Worm (Caenorhabditis elegans) whole organism, L1 larva: ENCODE data around the gene nep-9.

Experiments used
- C16A3.4 ChIP-seq: fragments of 150-350 bp; optimal IDR thresholded peaks from 2 replicates; lab custom pipeline; 2014; ENCODE audit warnings: missing biosample characterization, missing genetic modification characterization
- C34B4.2 ChIP-seq: sonication (generic microtip); optimal IDR thresholded peaks from 2 replicates; lab custom pipeline; 2017; ENCODE audit warnings: mild to moderate bottlenecking, missing genetic modification characterization, missing compliant biosample characterization
- aha-1 ChIP-seq: fragments of 150-350 bp; optimal IDR thresholded peaks from 2 replicates; lab custom pipeline; 2014; ENCODE audit warnings: missing biosample characterization, missing genetic modification characterization
- alr-1 ChIP-seq: fragments of 200-800 bp; sonication (Bioruptor generic); optimal IDR thresholded peaks from 2 replicates; lab custom pipeline; 2018; ENCODE audit warnings: borderline replicate concordance, mild to moderate bottlenecking, missing genetic modification characterization, missing compliant biosample characterization
- aly-2 ChIP-seq: fragments of 150-350 bp; optimal IDR thresholded peaks from 2 replicates; lab custom pipeline; 2014; ENCODE audit warnings: missing biosample characterization, missing genetic modification characterization
- blmp-1 ChIP-seq: fragments of 150-350 bp; optimal IDR thresholded peaks from 2 replicates; lab custom pipeline; 2014; ENCODE audit warnings: missing biosample characterization, missing genetic modification characterization
- ceh-8 ChIP-seq: fragments of 200-800 bp; sonication (Bioruptor generic); optimal IDR thresholded peaks from 2 replicates; lab custom pipeline; 2018; ENCODE audit warnings: mild to moderate bottlenecking, missing genetic modification characterization, moderate library complexity, missing compliant biosample characterization
- ceh-88 ChIP-seq: fragments of 200-800 bp; sonication (Bioruptor generic); IDR thresholded peaks from 2 replicates; pipeline ENCODE4 v1.3.6; 2022; ENCODE audit warnings: missing genetic modification characterization, missing compliant biosample characterization
- ces-1 ChIP-seq: fragments of 150-350 bp; optimal IDR thresholded peaks from 2 replicates; lab custom pipeline; 2014; ENCODE audit warnings: missing biosample characterization, missing genetic modification reagents, missing genetic modification characterization
- dpl-1 ChIP-seq, 3 experiments: fragments of 150-350 bp in 2 of 3; sonication (generic microtip) in 1 of 3; optimal IDR thresholded peaks; 2 replicates each; lab custom pipeline; 2014 to 2017; ENCODE audit warnings: missing biosample characterization in 3 of 3, missing genetic modification characterization in 3 of 3, missing genetic modification reagents in 3 of 3
- efl-1 ChIP-seq, 4 experiments: fragments of 150-350 bp; optimal IDR thresholded peaks in 3 of 4; peaks in 1 of 4; 1 replicate in 1 of 4; 2 replicates in 3 of 4; lab custom pipeline; 2014; ENCODE audit warnings: missing biosample characterization in 2 of 4, missing genetic modification characterization in 2 of 4, missing genetic modification reagents in 2 of 4
- elt-2 ChIP-seq: sonication (generic microtip); optimal IDR thresholded peaks from 2 replicates; lab custom pipeline; 2016; ENCODE audit warnings: missing genetic modification characterization, mild to moderate bottlenecking, inconsistent platforms, missing compliant biosample characterization, missing genetic modification reagents
- elt-3 ChIP-seq, 6 experiments: fragments of 150-350 bp in 1 of 6; sonication (generic microtip); optimal IDR thresholded peaks; 2 replicates each; lab custom pipeline; 2017 to 2018; ENCODE audit warnings: missing biosample characterization in 6 of 6, missing genetic modification characterization in 6 of 6, inconsistent platforms in 1 of 6
- hlh-4 ChIP-seq: sonication (generic microtip); optimal IDR thresholded peaks from 2 replicates; lab custom pipeline; 2016; ENCODE audit warnings: mild to moderate bottlenecking, missing genetic modification characterization, missing compliant biosample characterization
- hpl-2 ChIP-seq: fragments of 150-350 bp; optimal IDR thresholded peaks from 2 replicates; lab custom pipeline; 2014; ENCODE audit warnings: missing biosample characterization, missing genetic modification reagents, missing genetic modification characterization
- lin-13 ChIP-seq: fragments of 150-350 bp; optimal IDR thresholded peaks from 2 replicates; lab custom pipeline; 2014; ENCODE audit warnings: missing biosample characterization, missing genetic modification reagents, missing genetic modification characterization
- lin-14 ChIP-seq: fragments of 200-800 bp; sonication (Bioruptor generic); optimal IDR thresholded peaks from 2 replicates; lab custom pipeline; 2018; ENCODE audit warnings: mild to moderate bottlenecking, missing genetic modification characterization, moderate library complexity, missing compliant biosample characterization
- lin-15B ChIP-seq: fragments of 150-350 bp; sonication (generic microtip); optimal IDR thresholded peaks from 3 replicates; lab custom pipeline; 2014; ENCODE audit warnings: missing biosample characterization, missing genetic modification characterization
- lin-39 ChIP-seq: fragments of 150-350 bp; optimal IDR thresholded peaks from 2 replicates; lab custom pipeline; 2014; ENCODE audit warnings: missing biosample characterization, missing genetic modification reagents, missing genetic modification characterization
- lsy-2 ChIP-seq, 2 experiments: fragments of 150-350 bp; optimal IDR thresholded peaks; 2 replicates each; lab custom pipeline; 2014; ENCODE audit warnings: missing biosample characterization in 2 of 2, missing genetic modification characterization in 2 of 2
- mep-1 ChIP-seq: fragments of 150-350 bp; optimal IDR thresholded peaks from 2 replicates; lab custom pipeline; 2014; ENCODE audit warnings: missing biosample characterization, missing genetic modification characterization
- nhr-11 ChIP-seq: fragments of 150-350 bp; optimal IDR thresholded peaks from 2 replicates; lab custom pipeline; 2014; ENCODE audit warnings: missing biosample characterization, missing genetic modification characterization
- nhr-12 ChIP-seq: sonication (generic microtip); optimal IDR thresholded peaks from 2 replicates; lab custom pipeline; 2017; ENCODE audit warnings: missing biosample characterization, missing genetic modification characterization
- nhr-19 ChIP-seq: fragments of 200-800 bp; sonication (Bioruptor generic); conservative IDR thresholded peaks from 2 replicates; pipeline ENCODE4 v1.3.6; 2022; ENCODE audit warnings: missing genetic modification characterization, missing compliant biosample characterization
- nhr-20 ChIP-seq: sonication (generic microtip); optimal IDR thresholded peaks from 2 replicates; lab custom pipeline; 2016; ENCODE audit warnings: mild to moderate bottlenecking, missing genetic modification characterization, missing compliant biosample characterization
- nhr-28 ChIP-seq: fragments of 150-350 bp; optimal IDR thresholded peaks from 2 replicates; lab custom pipeline; 2014; ENCODE audit warnings: missing biosample characterization, missing genetic modification characterization
- nhr-47 ChIP-seq: sonication (generic microtip); optimal IDR thresholded peaks from 2 replicates; lab custom pipeline; 2016; ENCODE audit warnings: mild to moderate bottlenecking, missing genetic modification characterization, moderate library complexity, missing compliant biosample characterization
- nhr-76 ChIP-seq: sonication (generic microtip); optimal IDR thresholded peaks from 2 replicates; lab custom pipeline; 2017; ENCODE audit warnings: missing biosample characterization, missing genetic modification characterization
- pqm-1 ChIP-seq: sonication (generic microtip); optimal IDR thresholded peaks from 3 replicates; lab custom pipeline; 2017; ENCODE audit warnings: missing biosample characterization, missing genetic modification characterization
- snu-23 ChIP-seq: sonication (generic microtip); optimal IDR thresholded peaks from 2 replicates; lab custom pipeline; 2016; ENCODE audit warnings: missing genetic modification characterization, missing compliant biosample characterization
- unc-130 ChIP-seq: fragments of 150-350 bp; optimal IDR thresholded peaks from 2 replicates; lab custom pipeline; 2017; ENCODE audit warnings: missing biosample characterization, missing genetic modification characterization, inconsistent platforms
- unc-62 ChIP-seq: fragments of 150-350 bp; optimal IDR thresholded peaks from 2 replicates; lab custom pipeline; 2014; ENCODE audit warnings: missing biosample characterization, missing genetic modification reagents, missing genetic modification characterization

The nep-9 gene

ce11 chrII:3425433-3425832 is 26.3 kb upstream of the nep-9 start, which contains the start of gene nep-11:
TSS of gene nep-11 (minus strand) at chrII:3425533.
- TF ChIP-seq ces-1 (GFP tag; lab: Kevin White, UChicago) (no peak), elt-2 (tag; lab: Kevin White, UChicago) (no peak), lin-14 (GFP tag; lab: Kevin White, UChicago) (no peak), nhr-11 (tag; lab: Kevin White, UChicago) (no peak)

ce11 chrII:3422938-3423337 is 23.8 kb upstream of the nep-9 start:
- no peak for TF ChIP-seq efl-1 (optimal IDR thresholded peaks at IDR 0.05; lab: Kevin White, UChicago)
- peak in 1 of 2 experiments; percentile 80 for TF ChIP-seq efl-1 (GFP tag; optimal IDR thresholded peaks at IDR 0.05 in 1 of 2; lab: Kevin White, UChicago)
- no peak for TF ChIP-seq blmp-1 (tag; lab: Kevin White, UChicago)
- no peak for TF ChIP-seq C34B4.2 (tag; lab: Kevin White, UChicago)
- no peak for TF ChIP-seq nhr-47 (tag; lab: Kevin White, UChicago)
- no peak for TF ChIP-seq aha-1 (tag; lab: Kevin White, UChicago)
- TF ChIP-seq nhr-11 (tag; lab: Kevin White, UChicago), result no peak

ce11 chrII:3416528-3416927 is 17.4 kb upstream of the nep-9 start, which contains the start of gene nep-6:
TSS of gene nep-6 (plus strand) at chrII:3416828.
- TF ChIP-seq lin-13, result no peak
- no peak for TF ChIP-seq pqm-1
- no peak for TF ChIP-seq nhr-19
- TF ChIP-seq nhr-28 (tag; lab: Kevin White, UChicago), result no peak
- TF ChIP-seq dpl-1 (GFP tag; optimal IDR thresholded peaks at IDR 0.05; lab: Kevin White, UChicago), result no peak
- TF ChIP-seq lin-15B (tag; lab: Kevin White, UChicago), result no peak
- TF ChIP-seq C16A3.4 (tag; lab: Kevin White, UChicago), result no peak
- no peak for TF ChIP-seq C34B4.2 (tag; lab: Kevin White, UChicago)
- no peak for TF ChIP-seq snu-23 (GFP tag; lab: Kevin White, UChicago)
- TF ChIP-seq hpl-2, result no peak
- no peak for TF ChIP-seq unc-62 (GFP tag; lab: Kevin White, UChicago)
- TF ChIP-seq ceh-88 (GFP tag; lab: Robert Waterston, UW), result no peak
- no peak for TF ChIP-seq nhr-11 (tag; lab: Kevin White, UChicago)
- TF ChIP-seq efl-1 (optimal IDR thresholded peaks at IDR 0.05; lab: Kevin White, UChicago), result no peak
- TF ChIP-seq efl-1 (GFP tag; optimal IDR thresholded peaks at IDR 0.05 in 1 of 2; lab: Kevin White, UChicago), result no peak
- no peak for TF ChIP-seq nhr-20 (tag; lab: Kevin White, UChicago)

ce11 chrII:3414383-3414910 is 15.3 kb upstream of the nep-9 start, which contains the start of the genes F18A12.7 and F18A12.2:
TSS of gene F18A12.7 (minus strand) at chrII:3414483.
TSS of gene F18A12.2 (plus strand) at chrII:3414860.
- TF ChIP-seq hlh-4 (tag; lab: Kevin White, UChicago) (no peak), nhr-47 (tag; lab: Kevin White, UChicago) (no peak), nhr-76 (tag; lab: Kevin White, UChicago) (no peak), nhr-20 (tag; lab: Kevin White, UChicago) (no peak), elt-3 (tag; optimal IDR thresholded peaks at IDR 0.05; lab: Kevin White, UChicago) (no peak), mep-1 (tag; lab: Kevin White, UChicago) (no peak), aly-2 (no peak), snu-23 (GFP tag; lab: Kevin White, UChicago) (no peak), ceh-8 (GFP tag; lab: Kevin White, UChicago) (no peak), nhr-12 (no peak), lsy-2 (tag; optimal IDR thresholded peaks at IDR 0.05; lab: Kevin White, UChicago) (no peak)

DNA sequence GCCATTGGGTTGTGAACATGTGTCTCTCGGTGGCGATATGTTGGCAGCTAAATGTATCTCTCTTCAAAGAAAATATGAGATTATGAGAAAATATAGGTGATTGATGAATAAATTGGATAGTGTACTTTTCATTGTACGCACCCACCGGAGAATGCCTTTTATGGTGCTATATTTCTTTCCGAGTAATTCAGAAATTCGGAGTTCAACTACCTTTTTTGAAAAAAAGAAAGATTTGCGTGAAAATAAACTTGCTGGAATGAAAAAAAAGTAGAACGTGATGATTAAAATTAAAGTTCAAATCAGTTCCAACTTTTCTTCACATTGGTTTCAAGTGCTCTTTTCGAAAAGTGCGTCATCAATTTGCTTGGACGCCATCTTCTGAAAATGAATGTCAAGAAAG is 4.4 kb upstream of the nep-9 start, which contains the start of gene nep-8:
Gene nep-8, plus strand, starts transcription at position 301 of the 400 bp plus-strand sequence.
- TF ChIP-seq unc-130 (tag; lab: Kevin White, UChicago) (no peak), lin-39 (tag; lab: Kevin White, UChicago) (no peak), alr-1 (tag; lab: Kevin White, UChicago) (no peak)
